Worm (Caenorhabditis elegans) whole organism, L4/young adult: ENCODE results near the gene D2045.8.

ENCODE experiments used
- W03F9.2 ChIP-seq: fragments of 150-350 bp; optimal IDR thresholded peaks from 2 replicates; lab custom pipeline; 2014; ENCODE audit warnings: missing biosample characterization, missing genetic modification characterization
- dao-5 ChIP-seq: sonication (generic microtip); optimal IDR thresholded peaks from 2 replicates; lab custom pipeline; 2016; ENCODE audit warnings: missing genotype, missing genetic modification characterization, moderate library complexity, missing compliant biosample characterization
- him-1 ChIP-seq: sonication (generic microtip); optimal IDR thresholded peaks from 2 replicates; lab custom pipeline; 2016; ENCODE audit warnings: missing genotype, missing genetic modification reagents, missing genetic modification characterization, missing compliant biosample characterization

- TF ChIP-seq dao-5: no peak
- no peak for TF ChIP-seq W03F9.2 (tag; lab: Kevin White, UChicago)
- no peak for TF ChIP-seq him-1
These were observed 591 bp upstream of the D2045.8 start for ce11 chrIII:10481497-10481896.
